Fruit fly (Drosophila melanogaster) S2 (cell line): ENCODE data around the gene Nufip.

Source experiments
- CG8478 ChIP-seq: fragments of >200 bp; optimal IDR thresholded peaks from 2 replicates; lab custom pipeline; 2018
- CTCF ChIP-seq, 2 experiments: fragments of >200 bp; optimal IDR thresholded peaks; 2 replicates each; lab custom pipeline; 2018

DNA sequence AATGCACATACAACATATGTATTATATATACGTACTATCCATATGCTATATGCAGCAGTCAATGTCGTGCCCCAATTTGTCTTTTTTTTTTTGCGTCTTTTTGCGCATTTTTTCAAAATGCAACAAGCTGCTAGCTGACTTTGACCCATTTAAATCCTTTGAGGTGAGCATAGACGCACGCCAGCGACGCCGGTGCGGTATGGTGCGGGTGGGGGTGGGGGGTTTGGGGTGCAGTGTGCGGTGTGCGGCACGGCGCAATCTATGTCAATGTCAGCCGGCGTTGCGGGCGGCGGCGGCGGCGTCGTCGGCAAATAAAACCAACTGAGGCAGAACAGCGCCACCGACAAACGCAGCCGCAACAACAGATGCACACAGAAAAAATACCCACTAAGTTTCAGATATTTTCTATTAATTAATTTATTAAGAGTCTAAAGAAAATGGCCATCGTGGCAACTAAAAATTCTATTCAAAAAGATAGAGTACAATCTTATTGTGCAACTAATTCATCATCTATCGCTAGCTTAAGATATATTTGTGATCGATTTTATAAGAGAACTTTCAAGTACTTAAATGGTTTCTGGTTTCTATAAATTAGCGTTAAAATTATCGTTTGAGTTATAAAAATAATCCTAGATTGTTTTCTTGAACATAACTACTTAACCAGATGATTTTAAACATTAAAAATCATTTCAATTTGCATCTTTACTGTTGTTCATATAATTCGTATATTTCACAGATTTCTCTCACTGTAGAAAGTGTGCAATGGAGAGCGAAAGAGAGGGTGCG is 47.1 kb upstream of the Nufip start:
- TF ChIP-seq CTCF (optimal IDR thresholded peaks at IDR 0.05; lab: Kevin White, UChicago) (no peak), CG8478 (lab: Kevin White, UChicago) (no peak)
